Fruit fly (Drosophila melanogaster) S2 (cell line): Measurements from ENCODE around the gene p130CAS.

ENCODE experiments used
- CG8478 ChIP-seq: fragments of >200 bp; optimal IDR thresholded peaks from 2 replicates; lab custom pipeline; 2018
- CTCF ChIP-seq, 2 experiments: fragments of >200 bp; optimal IDR thresholded peaks; 2 replicates each; lab custom pipeline; 2018

- TF ChIP-seq CG8478 (lab: Kevin White, UChicago): no peak
- no peak for TF ChIP-seq CTCF (optimal IDR thresholded peaks at IDR 0.05; lab: Kevin White, UChicago)
Observed at dm6 chr3L:203536-204135, 51.0 kb downstream of the p130CAS start, which contains the start of gene NitFhit.
